Worm (Caenorhabditis elegans): ENCODE results near the gene srw-55.

The srw-55 gene

DNA sequence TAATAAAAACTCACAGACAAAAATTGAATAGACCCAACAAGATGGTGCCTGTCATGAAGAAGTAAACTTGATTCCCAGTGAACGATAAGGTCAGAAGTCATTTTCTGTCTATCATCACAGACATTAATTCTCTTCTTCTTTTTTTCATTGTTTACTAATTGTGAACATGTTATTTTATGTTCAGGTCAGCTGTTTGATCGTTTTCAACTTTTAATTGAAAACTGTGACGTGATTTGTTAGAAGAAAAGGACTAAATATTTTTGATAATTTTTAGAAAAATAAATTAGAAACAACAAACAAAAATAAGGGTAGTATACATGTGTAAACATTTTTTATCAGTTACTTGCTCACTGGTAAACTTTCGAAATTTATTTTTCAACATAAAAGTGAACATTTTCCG is 29.5 kb upstream of the srw-55 start, which contains the start of gene F36G9.7:
TSS of gene F36G9.7 (minus strand) at position 101 of the 400 bp plus-strand sequence.
- TF ChIP-seq ama-1 (optimal IDR thresholded peaks at IDR 0.05) = no peak
- no peak for TF ChIP-seq flt-1 (GFP tag; IDR thresholded peaks at IDR 0.05)
- no peak for TF ChIP-seq ceh-13 (GFP tag; optimal IDR thresholded peaks at IDR 0.05)
- no peak for TF ChIP-seq B0310.2 (tag; optimal IDR thresholded peaks at IDR 0.05)
- no peak for TF ChIP-seq hmg-4 (GFP tag; optimal IDR thresholded peaks at IDR 0.05)
- TF ChIP-seq hmbx-1 (tag; optimal IDR thresholded peaks at IDR 0.05) = no peak

- TF ChIP-seq aly-1 (tag; optimal IDR thresholded peaks at IDR 0.05) = no peak
- no peak for TF ChIP-seq F13C5.2 (tag; optimal IDR thresholded peaks at IDR 0.05)
- no peak for TF ChIP-seq scrt-1 (GFP tag; IDR thresholded peaks at IDR 0.05)
- TF ChIP-seq hmbx-1 (tag; optimal IDR thresholded peaks at IDR 0.05) = no peak
- TF ChIP-seq ceh-36 (tag; optimal IDR thresholded peaks at IDR 0.05) = no peak
- TF ChIP-seq hmg-4 (GFP tag; optimal IDR thresholded peaks at IDR 0.05) = no peak
- no peak for TF ChIP-seq ets-7 (tag; optimal IDR thresholded peaks at IDR 0.05)
- TF ChIP-seq tbx-37 (GFP tag; conservative IDR thresholded peaks at IDR 0.05) = no peak
- TF ChIP-seq pes-1 (GFP tag; IDR thresholded peaks at IDR 0.05) = no peak
- TF ChIP-seq hnd-1 (tag; optimal IDR thresholded peaks at IDR 0.05) = no peak
- no peak for TF ChIP-seq B0310.2 (tag; optimal IDR thresholded peaks at IDR 0.05)
Observed at ce11 chrV:15967542-15967941, 27.4 kb upstream of the srw-55 start, which contains the start of gene sri-1. TSS of gene sri-1 (minus strand) at chrV:15967642.

DNA sequence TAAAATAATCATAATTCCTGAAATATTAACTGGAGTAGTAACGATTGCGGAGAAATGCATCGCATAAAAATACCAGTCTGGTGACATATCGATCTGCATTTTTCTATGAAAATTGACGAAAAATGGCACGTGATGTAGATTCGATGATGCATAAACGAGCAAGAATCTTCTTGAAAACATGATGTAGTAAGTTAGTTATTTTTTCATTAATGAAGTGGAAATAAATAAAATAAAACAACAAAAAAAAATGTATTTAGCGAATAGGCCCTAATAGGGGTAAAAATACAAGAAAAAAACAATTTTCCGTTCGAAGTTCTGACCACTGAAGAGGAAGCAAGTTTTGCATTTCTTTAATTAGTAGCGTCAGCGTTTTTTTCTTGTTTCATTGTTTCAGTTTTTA is 25.0 kb upstream of the srw-55 start, which contains the start of gene sri-2:
TSS of gene sri-2 (minus strand) at position 101 of the 400 bp plus-strand sequence.
- TF ChIP-seq aly-1 (tag; optimal IDR thresholded peaks at IDR 0.05) (no peak), tra-4 (tag; optimal IDR thresholded peaks at IDR 0.05) (no peak), ceh-13 (GFP tag; optimal IDR thresholded peaks at IDR 0.05) (no peak), sea-1 (GFP tag; conservative IDR thresholded peaks at IDR 0.05) (no peak)

DNA sequence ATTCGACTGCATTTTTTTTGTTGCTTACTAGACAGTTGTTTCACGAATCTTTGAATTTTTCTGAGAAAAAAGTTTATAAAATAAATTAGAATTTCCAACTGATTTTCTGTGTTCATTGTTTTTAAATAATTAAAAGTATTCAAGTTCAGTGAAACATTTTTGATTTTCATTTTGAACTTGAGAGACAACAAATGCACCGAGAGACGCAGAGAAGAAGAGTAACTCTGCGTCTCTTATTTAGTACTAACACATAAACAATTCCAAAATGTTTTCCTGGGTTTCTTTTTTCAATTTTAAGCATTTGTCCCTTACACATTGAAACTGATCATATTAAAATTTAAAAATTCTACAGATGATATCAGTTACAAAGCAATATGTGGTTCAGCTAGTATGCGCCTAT is 19.3 kb upstream of the srw-55 start:
- no peak for TF ChIP-seq hnd-1 (tag; optimal IDR thresholded peaks at IDR 0.05)
- no peak for TF ChIP-seq hmbx-1 (tag; optimal IDR thresholded peaks at IDR 0.05)
- TF ChIP-seq B0310.2 (tag; optimal IDR thresholded peaks at IDR 0.05) = no peak
- no peak for TF ChIP-seq tbx-37 (GFP tag; conservative IDR thresholded peaks at IDR 0.05)
- no peak for TF ChIP-seq F13C5.2 (tag; optimal IDR thresholded peaks at IDR 0.05)
- TF ChIP-seq aly-1 (tag; optimal IDR thresholded peaks at IDR 0.05) = no peak
- no peak for TF ChIP-seq ets-7 (tag; optimal IDR thresholded peaks at IDR 0.05)

- TF ChIP-seq pes-1 (GFP tag; IDR thresholded peaks at IDR 0.05) (no peak), ceh-36 (tag; optimal IDR thresholded peaks at IDR 0.05) (no peak), ama-1 (optimal IDR thresholded peaks at IDR 0.05) (no peak), scrt-1 (GFP tag; IDR thresholded peaks at IDR 0.05) (no peak), B0310.2 (tag; optimal IDR thresholded peaks at IDR 0.05) (no peak), ceh-13 (GFP tag; optimal IDR thresholded peaks at IDR 0.05) (no peak), tra-4 (tag; optimal IDR thresholded peaks at IDR 0.05) (no peak), ets-7 (tag; optimal IDR thresholded peaks at IDR 0.05) (no peak), flt-1 (GFP tag; IDR thresholded peaks at IDR 0.05) (no peak), tbx-11 (GFP tag; IDR thresholded peaks at IDR 0.05) (no peak), hmbx-1 (tag; optimal IDR thresholded peaks at IDR 0.05) (no peak), hnd-1 (tag; optimal IDR thresholded peaks at IDR 0.05) (no peak), aly-1 (tag; optimal IDR thresholded peaks at IDR 0.05) (no peak), F13C5.2 (tag; optimal IDR thresholded peaks at IDR 0.05) (no peak), hmg-4 (GFP tag; optimal IDR thresholded peaks at IDR 0.05) (no peak), sea-1 (GFP tag; conservative IDR thresholded peaks at IDR 0.05) (no peak), tbx-37 (GFP tag; conservative IDR thresholded peaks at IDR 0.05) (no peak)
Observed at ce11 chrV:15957098-15957497, 16.9 kb upstream of the srw-55 start, which contains the start of gene F36G9.3. TSS of gene F36G9.3 (plus strand) at chrV:15957398.

- TF ChIP-seq ama-1 (optimal IDR thresholded peaks at IDR 0.05) (no peak), hmbx-1 (tag; optimal IDR thresholded peaks at IDR 0.05) (no peak), pes-1 (GFP tag; IDR thresholded peaks at IDR 0.05) (no peak), aly-1 (tag; optimal IDR thresholded peaks at IDR 0.05) (no peak), B0310.2 (tag; optimal IDR thresholded peaks at IDR 0.05) (no peak), tbx-37 (GFP tag; conservative IDR thresholded peaks at IDR 0.05) (no peak), tbx-11 (GFP tag; IDR thresholded peaks at IDR 0.05) (no peak), F13C5.2 (tag; optimal IDR thresholded peaks at IDR 0.05) (no peak), ceh-13 (GFP tag; optimal IDR thresholded peaks at IDR 0.05) (no peak), ets-7 (tag; optimal IDR thresholded peaks at IDR 0.05) (no peak)
Observed at ce11 chrV:15955497-15955896, 15.3 kb upstream of the srw-55 start, which contains the start of gene srh-186. TSS of gene srh-186 (plus strand) at chrV:15955797.

DNA sequence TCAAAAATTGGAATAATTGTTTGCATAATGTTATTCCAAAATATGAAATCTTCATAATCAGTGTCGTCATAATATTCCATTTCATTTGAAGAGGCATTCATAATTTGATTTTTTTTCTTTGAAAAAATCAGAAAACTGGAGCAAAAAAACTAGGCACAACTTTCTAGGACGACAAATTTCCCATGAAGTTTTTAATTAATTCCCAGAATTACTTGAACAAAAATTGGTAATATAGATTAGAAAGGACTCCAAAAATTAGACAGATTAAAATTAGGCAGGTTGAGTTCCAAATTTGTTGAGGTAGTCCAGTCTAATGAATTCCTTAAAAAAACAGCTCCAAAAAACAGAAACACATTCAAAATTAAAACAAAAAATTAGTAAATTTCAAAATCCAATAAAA is 14.8 kb upstream of the srw-55 start, which contains the start of gene srw-57:
TSS of gene srw-57 (minus strand) at position 101 of the 400 bp plus-strand sequence.
- no peak for TF ChIP-seq scrt-1 (GFP tag; IDR thresholded peaks at IDR 0.05)
- TF ChIP-seq ama-1 (optimal IDR thresholded peaks at IDR 0.05) = no peak
- no peak for TF ChIP-seq tbx-37 (GFP tag; conservative IDR thresholded peaks at IDR 0.05)

DNA sequence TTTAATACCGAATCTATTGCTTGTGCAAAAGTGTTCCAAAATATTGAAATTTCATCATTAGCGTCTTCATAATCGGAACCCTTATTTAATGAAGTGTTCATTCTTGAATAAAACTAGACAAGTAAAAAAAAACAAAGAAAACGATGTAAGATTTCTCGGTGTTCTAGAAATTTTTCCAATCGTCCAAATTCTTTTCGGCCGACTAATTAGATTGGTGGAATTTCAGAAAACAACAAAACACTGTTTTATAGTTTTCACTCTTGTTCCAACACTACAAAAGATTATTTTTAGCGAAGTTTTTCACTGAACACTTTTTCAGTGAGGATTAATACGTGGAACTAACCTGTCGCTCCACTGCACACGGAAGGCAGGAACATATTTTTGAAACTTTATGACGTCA is 12.6 kb upstream of the srw-55 start, which contains the start of gene srw-56:
TSS of gene srw-56 (minus strand) at position 101 of the 400 bp plus-strand sequence.
- TF ChIP-seq tbx-37 (GFP tag; conservative IDR thresholded peaks at IDR 0.05) (no peak), hmg-4 (GFP tag; optimal IDR thresholded peaks at IDR 0.05) (no peak), aly-1 (tag; optimal IDR thresholded peaks at IDR 0.05) (no peak), F13C5.2 (tag; optimal IDR thresholded peaks at IDR 0.05) (no peak), scrt-1 (GFP tag; IDR thresholded peaks at IDR 0.05) (no peak), ceh-13 (GFP tag; optimal IDR thresholded peaks at IDR 0.05) (no peak), ceh-36 (tag; optimal IDR thresholded peaks at IDR 0.05) (no peak), flt-1 (GFP tag; IDR thresholded peaks at IDR 0.05) (no peak), hnd-1 (tag; optimal IDR thresholded peaks at IDR 0.05) (no peak), B0310.2 (tag; optimal IDR thresholded peaks at IDR 0.05) (no peak), tbx-11 (GFP tag; IDR thresholded peaks at IDR 0.05) (no peak), pes-1 (GFP tag; IDR thresholded peaks at IDR 0.05) (no peak), tra-4 (tag; optimal IDR thresholded peaks at IDR 0.05) (no peak), ets-7 (tag; optimal IDR thresholded peaks at IDR 0.05) (no peak)

Data from whole organism, early embryonic.